Fruit fly (Drosophila melanogaster): ENCODE data around the gene SPE.

The SPE gene

DNA sequence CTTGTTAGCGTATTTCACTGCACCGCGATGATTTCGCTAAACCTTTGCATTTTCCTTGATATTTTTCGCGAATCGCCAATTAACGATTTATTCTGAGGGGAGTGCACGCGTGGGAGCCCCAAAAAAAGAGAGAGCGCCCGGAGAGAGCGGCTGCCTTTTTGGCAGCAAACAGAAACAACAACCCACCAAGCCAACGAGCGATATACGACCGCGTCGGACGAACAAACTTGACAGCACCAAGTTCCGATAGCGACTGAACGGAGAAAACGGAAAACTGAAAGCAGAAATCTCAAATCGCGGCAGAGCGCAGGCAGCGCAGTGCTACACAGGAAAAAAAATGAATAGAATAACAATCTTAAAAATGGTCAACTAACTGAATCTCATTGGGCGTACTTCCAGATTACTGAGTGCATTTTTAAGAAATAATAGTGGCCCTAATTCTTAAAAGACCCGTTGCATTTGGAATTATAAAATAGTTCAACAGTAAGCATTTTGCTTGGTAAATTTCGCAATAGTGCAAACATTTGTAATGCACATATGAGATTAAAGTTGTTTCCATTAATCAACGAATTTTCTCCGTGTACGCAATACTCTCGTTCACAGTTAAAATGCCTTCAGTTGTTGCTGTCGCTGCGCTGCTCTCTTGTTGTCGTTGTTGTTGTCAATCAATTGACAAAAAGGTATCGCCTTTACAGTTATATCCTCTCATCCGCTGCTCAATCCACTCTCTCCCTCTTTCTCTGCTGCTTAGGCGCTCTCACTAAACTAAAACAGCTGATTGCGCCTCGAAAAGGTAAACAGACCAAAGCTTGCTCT lies 16.4 kb upstream of the SPE start, which contains the start of gene CG31145:
Gene CG31145, minus strand, starts transcription at position 259 of the 816 bp plus-strand sequence.
- TF ChIP-seq CG16779 (tag; optimal IDR thresholded peaks at IDR 0.05) (peak; percentile 99), fkh (GFP tag; optimal IDR thresholded peaks at IDR 0.05) (peak; percentile 98), CG3032 (tag; optimal IDR thresholded peaks at IDR 0.05) (peak; percentile 99), spab (GFP tag; optimal IDR thresholded peaks at IDR 0.05) (peak; percentile 99), CG8119 (GFP tag; IDR thresholded peaks at IDR 0.05) (peak; percentile 100), CG8319 (GFP tag; optimal IDR thresholded peaks at IDR 0.05) (peak; percentile 99), achi (GFP tag; optimal IDR thresholded peaks at IDR 0.05) (peak; percentile 99), Met (GFP tag; optimal IDR thresholded peaks at IDR 0.05) (peak; percentile 100), Hr4 (GFP tag; optimal IDR thresholded peaks at IDR 0.05) (peak; percentile 100), Sox102F (GFP tag; optimal IDR thresholded peaks at IDR 0.05) (peak; percentile 100), CG3919 (GFP tag; optimal IDR thresholded peaks at IDR 0.05) (peak; percentile 100), OdsH (GFP tag; optimal IDR thresholded peaks at IDR 0.05) (peak; percentile 100), Eip78C (GFP tag) (peak; percentile 100), eg (GFP tag; IDR thresholded peaks at IDR 0.05) (peak; percentile 99), CG32006 (GFP tag; optimal IDR thresholded peaks at IDR 0.05) (peak; percentile 100), dsx (GFP tag; optimal IDR thresholded peaks at IDR 0.05; ENCODE audit: poor library complexity, severe bottlenecking) (peak; percentile 98), Eip75B (GFP tag; optimal IDR thresholded peaks at IDR 0.05) (peak; percentile 100), CG6854 (GFP tag; optimal IDR thresholded peaks at IDR 0.05) (peak; percentile 99), Ets96B (tag; optimal IDR thresholded peaks at IDR 0.05) (peak; percentile 99), Sox15 (GFP tag; optimal IDR thresholded peaks at IDR 0.05) (peak; percentile 100), ss (GFP tag; optimal IDR thresholded peaks at IDR 0.05) (peak; percentile 97 to 99), CG11902 (GFP tag; optimal IDR thresholded peaks at IDR 0.05) (peak; percentile 99), svp (GFP tag) (peak; percentile 100), net (GFP tag; optimal IDR thresholded peaks at IDR 0.05) (peak; percentile 100), CG1621 (tag; optimal IDR thresholded peaks at IDR 0.05) (peak; percentile 99), CG8632 (GFP tag; optimal IDR thresholded peaks at IDR 0.05) (peak; percentile 100), Sox14 (GFP tag; optimal IDR thresholded peaks at IDR 0.05) (peak; percentile 100), lz (GFP tag; optimal IDR thresholded peaks at IDR 0.05) (peak; percentile 100), CG11762 (GFP tag; optimal IDR thresholded peaks at IDR 0.05; ENCODE audit: insufficient read depth) (peak; percentile 100), cyc (GFP tag; optimal IDR thresholded peaks at IDR 0.05) (peak; percentile 99), Blimp-1 (GFP tag; optimal IDR thresholded peaks at IDR 0.05) (peak; percentile 98), Lpt (GFP tag; optimal IDR thresholded peaks at IDR 0.05) (peak; percentile 100), CG15336 (GFP tag; IDR thresholded peaks at IDR 0.05) (peak; percentile 100), CG11294 (GFP tag; IDR thresholded peaks at IDR 0.05) (peak; percentile 99), CG9139 (GFP tag; optimal IDR thresholded peaks at IDR 0.05) (peak; percentile 99), CG4318 (GFP tag; optimal IDR thresholded peaks at IDR 0.05) (peak; percentile 100), Hr38 (GFP tag; optimal IDR thresholded peaks at IDR 0.05) (peak; percentile 94), CG6163 (GFP tag; IDR thresholded peaks at IDR 0.05) (peak; percentile 99), fd85E (GFP tag; optimal IDR thresholded peaks at IDR 0.05) (peak; percentile 98), fd59A (GFP tag; optimal IDR thresholded peaks at IDR 0.05) (peak; percentile 99), salr (GFP tag; optimal IDR thresholded peaks at IDR 0.05) (peak; percentile 98 to 100), CG31627 (GFP tag; optimal IDR thresholded peaks at IDR 0.05) (peak; percentile 100), CG10669 (GFP tag; optimal IDR thresholded peaks at IDR 0.05) (peak; percentile 100), Hr39 (GFP tag; optimal IDR thresholded peaks at IDR 0.05) (peak; percentile 100), dac (GFP tag; optimal IDR thresholded peaks at IDR 0.05) (peak; percentile 100), topi (GFP tag; optimal IDR thresholded peaks at IDR 0.05) (peak; percentile 100), acj6 (GFP tag; optimal IDR thresholded peaks at IDR 0.05) (peak; percentile 100), Gug (GFP tag; IDR thresholded peaks at IDR 0.05) (peak; percentile 99), pdm3 (GFP tag; optimal IDR thresholded peaks at IDR 0.05) (peak; percentile 100), CG10631 (GFP tag; optimal IDR thresholded peaks at IDR 0.05) (peak; percentile 100)

All from whole organism, prepupa.